Fruit fly (Drosophila melanogaster) whole organism, embryonic: Measurements from ENCODE around the gene mthl9.

Source experiments
- Asciz ChIP-seq: fragments of 200-800 bp; sonication (Bioruptor generic); optimal IDR thresholded peaks from 2 replicates; lab custom pipeline; 2017; ENCODE audit warnings: missing biosample characterization, mild to moderate bottlenecking, missing genetic modification characterization, missing genetic modification reagents
- Blimp-1 ChIP-seq: fragments of 200-800 bp; sonication (Bioruptor generic); optimal IDR thresholded peaks from 3 replicates; lab custom pipeline; 2018; ENCODE audit warnings: missing biosample characterization, missing genetic modification characterization, mild to moderate bottlenecking, moderate library complexity, missing genetic modification reagents
- CG10209 ChIP-seq: fragments of 200-800 bp; sonication (Bioruptor generic); optimal IDR thresholded peaks from 3 replicates; lab custom pipeline; 2017; ENCODE audit warnings: missing biosample characterization, mild to moderate bottlenecking, missing genetic modification characterization, missing genetic modification reagents
- CG10366 ChIP-seq: fragments of 200-800 bp; sonication (Bioruptor generic); IDR thresholded peaks from 2 replicates; pipeline ENCODE4 v1.3.6; 2022; ENCODE audit warnings: missing biosample characterization, missing genetic modification characterization
- CG12219 ChIP-seq: fragments of 200-800 bp; sonication (Bioruptor generic); optimal IDR thresholded peaks from 3 replicates; lab custom pipeline; 2018; ENCODE audit warnings: missing biosample characterization, mild to moderate bottlenecking, missing genetic modification characterization
- CG12659 ChIP-seq: fragments of 200-800 bp; sonication (Bioruptor generic); optimal IDR thresholded peaks from 3 replicates; lab custom pipeline; 2017; ENCODE audit warnings: mild to moderate bottlenecking, missing biosample characterization, missing genetic modification reagents, missing genetic modification characterization
- CG15514 ChIP-seq: fragments of 200-800 bp; sonication (Bioruptor generic); optimal IDR thresholded peaks from 3 replicates; lab custom pipeline; 2017; ENCODE audit warnings: missing biosample characterization, missing genetic modification characterization, mild to moderate bottlenecking, moderate library complexity, missing genetic modification reagents
- CG1647 ChIP-seq: fragments of 200-800 bp; sonication (Bioruptor generic); optimal IDR thresholded peaks from 3 replicates; lab custom pipeline; 2016; ENCODE audit warnings: missing biosample characterization, missing genetic modification characterization
- CG16863 ChIP-seq: fragments of 200-800 bp; sonication (Bioruptor generic); optimal IDR thresholded peaks from 3 replicates; lab custom pipeline; 2016; ENCODE audit warnings: missing biosample characterization, missing genetic modification characterization
- CG17568 ChIP-seq: fragments of 200-800 bp; sonication (Bioruptor generic); optimal IDR thresholded peaks from 2 replicates; lab custom pipeline; 2018; ENCODE audit warnings: missing biosample characterization, mild to moderate bottlenecking, missing genetic modification characterization, moderate library complexity
- CG17912 ChIP-seq: fragments of 200-800 bp; sonication (Bioruptor generic); optimal IDR thresholded peaks from 2 replicates; lab custom pipeline; 2018; ENCODE audit warnings: missing biosample characterization, mild to moderate bottlenecking, missing genetic modification characterization
- CG2129 ChIP-seq: fragments of 200-800 bp; sonication (Bioruptor generic); IDR thresholded peaks from 2 replicates; pipeline ENCODE4 v1.3.6; 2022; ENCODE audit warnings: missing biosample characterization, missing genetic modification characterization; ENCODE audit not compliant: partially characterized antibody
- CG31388 ChIP-seq: fragments of 200-800 bp; sonication (Bioruptor generic); optimal IDR thresholded peaks from 2 replicates; lab custom pipeline; 2016; ENCODE audit warnings: missing biosample characterization, missing genetic modification characterization
- CG32767 ChIP-seq: fragments of 200-800 bp; sonication (Bioruptor generic); IDR thresholded peaks from 2 replicates; pipeline ENCODE4 v1.3.6; 2022; ENCODE audit warnings: missing biosample characterization, missing genetic modification characterization
- CG4854 ChIP-seq: fragments of 200-800 bp; sonication (Bioruptor generic); optimal IDR thresholded peaks from 2 replicates; lab custom pipeline; 2016; ENCODE audit warnings: missing biosample characterization, missing genetic modification characterization, inconsistent platforms
- CG6272 ChIP-seq: fragments of 200-800 bp; sonication (Bioruptor generic); IDR thresholded peaks from 2 replicates; pipeline ENCODE4 v1.3.6; 2022; ENCODE audit warnings: missing biosample characterization, missing genetic modification characterization
- CG6654 ChIP-seq: fragments of 200-800 bp; sonication (Bioruptor generic); optimal IDR thresholded peaks from 2 replicates; lab custom pipeline; 2017; ENCODE audit warnings: missing biosample characterization, mild to moderate bottlenecking, missing genetic modification characterization
- CG6765 ChIP-seq: fragments of 200-800 bp; sonication (Bioruptor generic); optimal IDR thresholded peaks from 3 replicates; lab custom pipeline; 2017; ENCODE audit warnings: missing biosample characterization, mild to moderate bottlenecking, missing genetic modification characterization
- CG6791 ChIP-seq: fragments of 200-800 bp; sonication (Bioruptor generic); IDR thresholded peaks from 3 replicates; pipeline ENCODE4 v1.3.6; 2022; ENCODE audit warnings: missing biosample characterization, missing genetic modification characterization; ENCODE audit not compliant: partially characterized antibody
- CG7928 ChIP-seq: fragments of 200-800 bp; sonication (Bioruptor generic); optimal IDR thresholded peaks from 2 replicates; lab custom pipeline; 2017; ENCODE audit warnings: missing biosample characterization, mild to moderate bottlenecking, missing genetic modification characterization
- CG8089 ChIP-seq: fragments of 200-800 bp; sonication (Bioruptor generic); optimal IDR thresholded peaks from 3 replicates; lab custom pipeline; 2016; ENCODE audit warnings: missing biosample characterization, missing genetic modification characterization
- CG9437 ChIP-seq: fragments of 200-800 bp; sonication (Bioruptor generic); optimal IDR thresholded peaks from 2 replicates; lab custom pipeline; 2018; ENCODE audit warnings: missing biosample characterization, mild to moderate bottlenecking, missing genetic modification characterization
- Chrac-16 ChIP-seq: fragments of 200-800 bp; sonication (Bioruptor generic); optimal IDR thresholded peaks from 3 replicates; lab custom pipeline; 2016; ENCODE audit warnings: missing biosample characterization, missing genetic modification characterization
- Dad ChIP-seq: fragments of 200-800 bp; sonication (Bioruptor generic); optimal IDR thresholded peaks from 3 replicates; lab custom pipeline; 2016; ENCODE audit warnings: missing biosample characterization, missing genetic modification characterization
- Doc3 ChIP-seq: fragments of 200-800 bp; sonication (Bioruptor generic); IDR thresholded peaks from 3 replicates; pipeline ENCODE4 v1.3.6; 2022; ENCODE audit warnings: missing biosample characterization, missing genetic modification characterization; ENCODE audit not compliant: partially characterized antibody
- Eip74EF ChIP-seq, 2 experiments: fragments of 200-800 bp in 1 of 2; fragments of >200 bp in 1 of 2; sonication (Bioruptor generic) in 1 of 2; optimal IDR thresholded peaks; 2 replicates each; lab custom pipeline; 2017 to 2019; ENCODE audit warnings: missing biosample characterization in 2 of 2, missing genetic modification characterization in 2 of 2, mild to moderate bottlenecking in 1 of 2, moderate library complexity in 1 of 2
- H2.0 ChIP-seq: fragments of 200-800 bp; sonication (Bioruptor generic); IDR thresholded peaks from 2 replicates; pipeline ENCODE4 v1.3.6; 2022; ENCODE audit warnings: missing biosample characterization, missing genetic modification characterization
- Jarid2 ChIP-seq: fragments of 200-800 bp; sonication (Bioruptor generic); optimal IDR thresholded peaks from 3 replicates; lab custom pipeline; 2017; ENCODE audit warnings: mild to moderate bottlenecking, missing biosample characterization, missing genetic modification reagents, missing genetic modification characterization
- Kr ChIP-seq: fragments of 200-800 bp; sonication (Bioruptor generic); optimal IDR thresholded peaks from 2 replicates; lab custom pipeline; 2017; ENCODE audit warnings: missing biosample characterization, mild to moderate bottlenecking, missing genetic modification characterization
- Nf-YB ChIP-seq: fragments of 200-800 bp; sonication (Bioruptor generic); optimal IDR thresholded peaks from 3 replicates; lab custom pipeline; 2019; ENCODE audit warnings: missing biosample characterization, mild to moderate bottlenecking, missing genetic modification characterization, moderate library complexity
- Sin3A ChIP-seq: fragments of >200 bp; optimal IDR thresholded peaks from 2 replicates; lab custom pipeline; 2018
- Six4 ChIP-seq: fragments of 200-800 bp; sonication (Bioruptor generic); optimal IDR thresholded peaks from 2 replicates; lab custom pipeline; 2016; ENCODE audit warnings: missing biosample characterization, missing genetic modification characterization
- Sry-δ ChIP-seq: fragments of 200-800 bp; sonication (Bioruptor generic); optimal IDR thresholded peaks from 2 replicates; lab custom pipeline; 2016; ENCODE audit warnings: missing biosample characterization, missing genetic modification characterization
- Ssrp ChIP-seq: fragments of 200-800 bp; sonication (Bioruptor generic); optimal IDR thresholded peaks from 2 replicates; lab custom pipeline; 2018; ENCODE audit warnings: missing biosample characterization, mild to moderate bottlenecking, missing genetic modification characterization, moderate library complexity
- Stat92E ChIP-seq, 3 experiments: fragments of >200 bp in 2 of 3; fragments of 200-800 bp in 1 of 3; sonication (Bioruptor generic) in 1 of 3; optimal IDR thresholded peaks; 2 replicates each; lab custom pipeline; 2017 to 2019; ENCODE audit warnings: missing biosample characterization in 3 of 3, missing genetic modification characterization in 3 of 3, mild to moderate bottlenecking in 1 of 3, moderate library complexity in 1 of 3
- Tbp ChIP-seq: fragments of >200 bp; optimal IDR thresholded peaks from 2 replicates; lab custom pipeline; 2018; ENCODE audit warnings: missing biosample characterization, missing genetic modification characterization
- al ChIP-seq: fragments of 200-800 bp; sonication (Bioruptor generic); IDR thresholded peaks from 2 replicates; pipeline ENCODE4 v1.3.6; 2022; ENCODE audit warnings: missing biosample characterization, missing genetic modification characterization
- dan ChIP-seq: fragments of 200-800 bp; sonication (Bioruptor generic); IDR thresholded peaks from 2 replicates; pipeline ENCODE4 v1.3.6; 2022; ENCODE audit warnings: missing biosample characterization, missing genetic modification characterization
- dmrt11E ChIP-seq: fragments of 200-800 bp; sonication (Bioruptor generic); optimal IDR thresholded peaks from 3 replicates; lab custom pipeline; 2018; ENCODE audit warnings: missing biosample characterization, mild to moderate bottlenecking, missing genetic modification characterization, moderate library complexity
- fd96Cb ChIP-seq: fragments of 200-800 bp; sonication (Bioruptor generic); optimal IDR thresholded peaks from 2 replicates; lab custom pipeline; 2018; ENCODE audit warnings: missing biosample characterization, mild to moderate bottlenecking, missing genetic modification characterization, moderate library complexity
- gro ChIP-seq: fragments of 200-800 bp; sonication (Bioruptor generic); optimal IDR thresholded peaks from 2 replicates; lab custom pipeline; 2016; ENCODE audit warnings: missing biosample characterization, missing genetic modification characterization
- ind ChIP-seq: fragments of 200-800 bp; sonication (Bioruptor generic); optimal IDR thresholded peaks from 3 replicates; lab custom pipeline; 2016; ENCODE audit warnings: missing biosample characterization, missing genetic modification characterization
- salm ChIP-seq: fragments of 200-800 bp; sonication (Bioruptor generic); optimal IDR thresholded peaks from 2 replicates; lab custom pipeline; 2018; ENCODE audit warnings: missing biosample characterization, mild to moderate bottlenecking, missing genetic modification characterization
- sc ChIP-seq, 3 experiments: fragments of >200 bp in 2 of 3; fragments of 200-800 bp in 1 of 3; sonication (Bioruptor generic) in 1 of 3; optimal IDR thresholded peaks; 2 replicates in 2 of 3; 3 replicates in 1 of 3; lab custom pipeline; 2017; ENCODE audit warnings: mild to moderate bottlenecking in 1 of 3, missing biosample characterization in 1 of 3, missing genetic modification characterization in 1 of 3, missing genetic modification reagents in 1 of 3
- stwl ChIP-seq: fragments of 200-800 bp; sonication (Bioruptor generic); optimal IDR thresholded peaks from 3 replicates; lab custom pipeline; 2018; ENCODE audit warnings: missing biosample characterization, mild to moderate bottlenecking, missing genetic modification characterization, moderate library complexity
- unc-4 ChIP-seq: fragments of 200-800 bp; sonication (Bioruptor generic); IDR thresholded peaks from 2 replicates; pipeline ENCODE4 v1.3.6; 2022; ENCODE audit warnings: missing biosample characterization, missing genetic modification characterization; ENCODE audit not compliant: partially characterized antibody

The mthl9 gene

dm6 chr3L:377222-378071 is 45.3 kb upstream of the mthl9 start (continued):
- TF ChIP-seq CG15514, result peak; percentile 79
- TF ChIP-seq CG10209 (GFP tag; lab: Kevin White, UChicago), result peak; percentile 92
- TF ChIP-seq unc-4 (GFP tag; lab: Robert Waterston, UW), result 0 out of 2 replicates have a peak, but pooled peaks have one; percentile 13
- no peak for TF ChIP-seq Doc3 (GFP tag; lab: Robert Waterston, UW)
- no peak for TF ChIP-seq Nf-YB
- peak; percentile 76 for TF ChIP-seq Six4 (GFP tag; lab: Kevin White, UChicago)
- TF ChIP-seq CG12219 (GFP tag; lab: Kevin White, UChicago), result peak; percentile 73
- peak; percentile 91 for TF ChIP-seq Ssrp (tag; lab: Kevin White, UChicago)
- TF ChIP-seq Kr, result no peak
- TF ChIP-seq Blimp-1 (GFP tag; lab: Kevin White, UChicago), result peak; percentile 87
- TF ChIP-seq stwl (tag; lab: Kevin White, UChicago), result no peak
- peak; percentile 86 for TF ChIP-seq salm (tag; lab: Kevin White, UChicago)
- peak; percentile 94 for TF ChIP-seq CG6765 (GFP tag; lab: Kevin White, UChicago)
- TF ChIP-seq CG7928 (GFP tag; lab: Kevin White, UChicago), result peak; percentile 64
- TF ChIP-seq Dad, result no peak
- 0 out of 2 replicates have a peak, but pooled peaks have one; percentile 15 for TF ChIP-seq CG6272 (GFP tag; lab: Robert Waterston, UW)
- peak; percentile 92 for TF ChIP-seq fd96Cb (tag; lab: Kevin White, UChicago)
- TF ChIP-seq CG6654 (GFP tag; lab: Kevin White, UChicago), result peak; percentile 81
- TF ChIP-seq sc (optimal IDR thresholded peaks at IDR 0.05; lab: Kevin White, UChicago), result no peak
- peak; percentile 88 for TF ChIP-seq sc (GFP tag; optimal IDR thresholded peaks at IDR 0.05; lab: Kevin White, UChicago)
- TF ChIP-seq dan (GFP tag; lab: Robert Waterston, UW), result 0 out of 2 replicates have a peak, but pooled peaks have one; percentile 38
- TF ChIP-seq Jarid2, result no peak
- TF ChIP-seq Stat92E (GFP tag; optimal IDR thresholded peaks at IDR 0.05; lab: Kevin White, UChicago), result peak in 1 of 3 experiments; percentile 7
- no peak for TF ChIP-seq CG31388 (GFP tag; lab: Kevin White, UChicago)
- no peak for TF ChIP-seq Sry-δ (GFP tag; lab: Kevin White, UChicago)
- TF ChIP-seq CG8089 (GFP tag; lab: Kevin White, UChicago), result no peak
- peak; percentile 48; the same call in 1 of the 2 replicates for TF ChIP-seq al (GFP tag; lab: Robert Waterston, UW)
- TF ChIP-seq CG10366 (GFP tag; lab: Robert Waterston, UW), result peak; percentile 71
- TF ChIP-seq CG6791 (GFP tag; lab: Robert Waterston, UW), result no peak
- peak; percentile 72 for TF ChIP-seq CG32767 (GFP tag; lab: Robert Waterston, UW)
- no peak for TF ChIP-seq gro (GFP tag; lab: Kevin White, UChicago)
- TF ChIP-seq H2.0 (GFP tag; lab: Robert Waterston, UW), result peak; percentile 53
- peak; percentile 93 for TF ChIP-seq CG12659 (GFP tag; lab: Kevin White, UChicago)
- TF ChIP-seq CG1647, result no peak
- TF ChIP-seq Sin3A (lab: Kevin White, UChicago), result no peak
- peak; percentile 98 for TF ChIP-seq CG17568 (GFP tag; lab: Kevin White, UChicago)
- TF ChIP-seq CG4854 (GFP tag; lab: Kevin White, UChicago), result peak; percentile 18
- peak; percentile 79 for TF ChIP-seq CG9437
- TF ChIP-seq CG17912 (GFP tag; lab: Kevin White, UChicago), result peak; percentile 29
- TF ChIP-seq ind (GFP tag; lab: Kevin White, UChicago), result peak; percentile 79
- no peak for TF ChIP-seq CG16863 (GFP tag; lab: Kevin White, UChicago)
- TF ChIP-seq Asciz (GFP tag; lab: Kevin White, UChicago), result peak; percentile 83
- peak in 1 of 2 experiments; percentile 91 for TF ChIP-seq Eip74EF (GFP tag; optimal IDR thresholded peaks at IDR 0.05; lab: Kevin White, UChicago)
- TF ChIP-seq dmrt11E (tag; lab: Kevin White, UChicago), result peak; percentile 94
- TF ChIP-seq Tbp (GFP tag; lab: Kevin White, UChicago), result no peak
- peak; percentile 76 for TF ChIP-seq Chrac-16
- 0 out of 2 replicates have a peak, but pooled peaks have one; percentile 19 for TF ChIP-seq CG2129
